Worm (Caenorhabditis elegans) whole organism, L3 larva: ENCODE results near the gene nhr-212.

ENCODE experiments used
- R02D3.7 ChIP-seq: fragments of 150-350 bp; optimal IDR thresholded peaks from 2 replicates; lab custom pipeline; 2014; ENCODE audit warnings: missing biosample characterization, missing genetic modification characterization
- ZK546.5 ChIP-seq: sonication (generic microtip); optimal IDR thresholded peaks from 2 replicates; lab custom pipeline; 2017; ENCODE audit warnings: missing biosample characterization, missing genetic modification characterization
- aly-2 ChIP-seq: fragments of 150-350 bp; optimal IDR thresholded peaks from 2 replicates; lab custom pipeline; 2014; ENCODE audit warnings: missing biosample characterization, missing genetic modification characterization
- ceh-16 ChIP-seq: sonication (generic microtip); optimal IDR thresholded peaks from 2 replicates; lab custom pipeline; 2017; ENCODE audit warnings: missing biosample characterization, missing genetic modification characterization
- ceh-28 ChIP-seq: fragments of 150-350 bp; optimal IDR thresholded peaks from 2 replicates; lab custom pipeline; 2014; ENCODE audit warnings: missing biosample characterization, missing genetic modification reagents, missing genetic modification characterization
- ceh-82 ChIP-seq: fragments of 150-350 bp; optimal IDR thresholded peaks from 2 replicates; lab custom pipeline; 2014; ENCODE audit warnings: missing biosample characterization, missing genetic modification characterization
- ceh-9 ChIP-seq: sonication (generic microtip); optimal IDR thresholded peaks from 2 replicates; lab custom pipeline; 2018; ENCODE audit warnings: missing biosample characterization, missing genetic modification characterization
- daf-12 ChIP-seq: fragments of 150-350 bp; optimal IDR thresholded peaks from 2 replicates; lab custom pipeline; 2014; ENCODE audit warnings: missing biosample characterization, missing genetic modification reagents, missing genetic modification characterization
- egl-27 ChIP-seq: sonication (generic microtip); optimal IDR thresholded peaks from 4 replicates; lab custom pipeline; 2017; ENCODE audit warnings: missing biosample characterization, missing genetic modification reagents, missing genetic modification characterization
- egl-5 ChIP-seq: fragments of 150-350 bp; optimal IDR thresholded peaks from 2 replicates; lab custom pipeline; 2017; ENCODE audit warnings: missing biosample characterization, missing genetic modification reagents, missing genetic modification characterization, inconsistent platforms
- elt-1 ChIP-seq: fragments of 150-350 bp; optimal IDR thresholded peaks from 2 replicates; lab custom pipeline; 2014; ENCODE audit warnings: missing biosample characterization, missing genetic modification characterization
- elt-2 ChIP-seq: sonication (generic microtip); optimal IDR thresholded peaks from 2 replicates; lab custom pipeline; 2016; ENCODE audit warnings: missing genetic modification reagents, mild to moderate bottlenecking, missing genetic modification characterization, missing compliant biosample characterization
- elt-3 ChIP-seq, 3 experiments: fragments of 150-350 bp in 1 of 3; sonication (generic microtip) in 2 of 3; optimal IDR thresholded peaks; 2 replicates in 2 of 3; 4 replicates in 1 of 3; lab custom pipeline; 2014 to 2017; ENCODE audit warnings: missing biosample characterization in 3 of 3, missing genetic modification characterization in 3 of 3
- eor-1 ChIP-seq, 2 experiments: fragments of 150-350 bp; optimal IDR thresholded peaks; 2 replicates each; lab custom pipeline; 2014 to 2018; ENCODE audit warnings: missing biosample characterization in 2 of 2, missing genetic modification characterization in 2 of 2
- fkh-10 ChIP-seq: sonication (generic microtip); optimal IDR thresholded peaks from 2 replicates; lab custom pipeline; 2017; ENCODE audit warnings: missing biosample characterization, missing genetic modification reagents, missing genetic modification characterization
- fkh-2 ChIP-seq: fragments of 150-350 bp; optimal IDR thresholded peaks from 2 replicates; lab custom pipeline; 2014; ENCODE audit warnings: missing biosample characterization, missing genetic modification reagents, missing genetic modification characterization
- fos-1 ChIP-seq: fragments of 150-350 bp; optimal IDR thresholded peaks from 2 replicates; lab custom pipeline; 2014; ENCODE audit warnings: missing biosample characterization, missing genetic modification characterization
- hmg-11 ChIP-seq: sonication (generic microtip); optimal IDR thresholded peaks from 2 replicates; lab custom pipeline; 2016; ENCODE audit warnings: missing genetic modification characterization, missing compliant biosample characterization
- jun-1 ChIP-seq: fragments of 150-350 bp; optimal IDR thresholded peaks from 2 replicates; lab custom pipeline; 2014; ENCODE audit warnings: missing biosample characterization, missing genetic modification reagents, missing genetic modification characterization
- lin-39 ChIP-seq: fragments of 150-350 bp; optimal IDR thresholded peaks from 2 replicates; lab custom pipeline; 2018; ENCODE audit warnings: missing biosample characterization, missing genetic modification reagents, missing genetic modification characterization
- lsy-12 ChIP-seq: sonication (generic microtip); optimal IDR thresholded peaks from 2 replicates; lab custom pipeline; 2016; ENCODE audit warnings: mild to moderate bottlenecking, missing genetic modification characterization, missing compliant biosample characterization
- mdl-1 ChIP-seq: fragments of 150-350 bp; optimal IDR thresholded peaks from 2 replicates; lab custom pipeline; 2014; ENCODE audit warnings: missing biosample characterization, missing genetic modification characterization
- mml-1 ChIP-seq: fragments of 150-350 bp; sonication (generic microtip); optimal IDR thresholded peaks from 3 replicates; lab custom pipeline; 2014; ENCODE audit warnings: missing biosample characterization, missing genetic modification characterization
- nhr-11 ChIP-seq: fragments of 150-350 bp; optimal IDR thresholded peaks from 2 replicates; lab custom pipeline; 2014; ENCODE audit warnings: missing biosample characterization, missing genetic modification characterization
- nhr-12 ChIP-seq: fragments of 150-350 bp; optimal IDR thresholded peaks from 2 replicates; lab custom pipeline; 2014; ENCODE audit warnings: missing biosample characterization, missing genetic modification characterization
- nhr-23 ChIP-seq: fragments of 150-350 bp; optimal IDR thresholded peaks from 2 replicates; lab custom pipeline; 2014; ENCODE audit warnings: missing biosample characterization, missing genetic modification reagents, missing genetic modification characterization
- nhr-237 ChIP-seq: fragments of 150-350 bp; optimal IDR thresholded peaks from 2 replicates; lab custom pipeline; 2014; ENCODE audit warnings: missing biosample characterization, missing genetic modification characterization
- nhr-25 ChIP-seq: sonication (generic microtip); optimal IDR thresholded peaks from 2 replicates; lab custom pipeline; 2017; ENCODE audit warnings: missing biosample characterization, missing genetic modification characterization
- nhr-43 ChIP-seq: sonication (generic microtip); optimal IDR thresholded peaks from 2 replicates; lab custom pipeline; 2016; ENCODE audit warnings: mild to moderate bottlenecking, missing genetic modification characterization, missing compliant biosample characterization; ENCODE audit not compliant: poor library complexity, severe bottlenecking
- nhr-76 ChIP-seq: fragments of 150-350 bp; sonication (generic microtip); optimal IDR thresholded peaks from 5 replicates; lab custom pipeline; 2014; ENCODE audit warnings: missing biosample characterization, missing genetic modification characterization
- nhr-77 ChIP-seq: fragments of 150-350 bp; optimal IDR thresholded peaks from 2 replicates; lab custom pipeline; 2014; ENCODE audit warnings: missing biosample characterization, missing genetic modification characterization
- pqm-1 ChIP-seq: fragments of 150-350 bp; optimal IDR thresholded peaks from 2 replicates; lab custom pipeline; 2017; ENCODE audit warnings: missing biosample characterization, missing genetic modification characterization, inconsistent platforms
- sea-2 ChIP-seq: fragments of 150-350 bp; sonication (generic microtip); optimal IDR thresholded peaks from 4 replicates; lab custom pipeline; 2014; ENCODE audit warnings: missing biosample characterization, missing genetic modification reagents, missing genetic modification characterization
- skn-1 ChIP-seq: fragments of 150-350 bp; optimal IDR thresholded peaks from 2 replicates; lab custom pipeline; 2014; ENCODE audit warnings: missing biosample characterization, missing genetic modification characterization
- snpc-4 ChIP-seq: fragments of 150-350 bp; optimal IDR thresholded peaks from 2 replicates; lab custom pipeline; 2014; ENCODE audit warnings: missing biosample characterization, missing genetic modification characterization
- tbx-2 ChIP-seq: sonication (generic microtip); optimal IDR thresholded peaks from 2 replicates; lab custom pipeline; 2016; ENCODE audit warnings: mild to moderate bottlenecking, missing genetic modification characterization, missing compliant biosample characterization
- unc-39 ChIP-seq: sonication (generic microtip); optimal IDR thresholded peaks from 4 replicates; lab custom pipeline; 2017; ENCODE audit warnings: missing biosample characterization, missing genetic modification characterization
- unc-62 ChIP-seq: fragments of 150-350 bp; sonication (generic microtip); optimal IDR thresholded peaks from 4 replicates; lab custom pipeline; 2014; ENCODE audit warnings: missing biosample characterization, missing genetic modification reagents, missing genetic modification characterization
- zag-1 ChIP-seq: fragments of 150-350 bp; optimal IDR thresholded peaks from 2 replicates; lab custom pipeline; 2014; ENCODE audit warnings: missing biosample characterization, missing genetic modification characterization
- ztf-11 ChIP-seq: fragments of 150-350 bp; optimal IDR thresholded peaks from 2 replicates; lab custom pipeline; 2014; ENCODE audit warnings: missing biosample characterization, missing genetic modification characterization
- ztf-4 ChIP-seq: fragments of 150-350 bp; optimal IDR thresholded peaks from 2 replicates; lab custom pipeline; 2014; ENCODE audit warnings: missing biosample characterization, missing genetic modification characterization

nhr-212 gene

ce11 chrV:497399-497798, 12.7 kb downstream of the nhr-212 start, which contains the start of gene T01G6.1:
Gene T01G6.1 (plus strand): TSS chrV:497699.
- TF ChIP-seq ztf-11 (tag; lab: Kevin White, UChicago) = no peak
- no peak for TF ChIP-seq skn-1
- no peak for TF ChIP-seq nhr-12 (tag; lab: Kevin White, UChicago)
- no peak for TF ChIP-seq elt-1
- TF ChIP-seq jun-1 (tag; lab: Kevin White, UChicago) = no peak
- no peak for TF ChIP-seq nhr-77 (tag; lab: Kevin White, UChicago)
- TF ChIP-seq fkh-2 (tag; lab: Kevin White, UChicago) = no peak
- no peak for TF ChIP-seq aly-2 (tag; lab: Kevin White, UChicago)
- no peak for TF ChIP-seq elt-3 (tag; optimal IDR thresholded peaks at IDR 0.05; lab: Kevin White, UChicago)
- TF ChIP-seq R02D3.7 = no peak
- no peak for TF ChIP-seq ceh-82 (tag; lab: Kevin White, UChicago)
- no peak for TF ChIP-seq unc-62 (GFP tag; lab: Kevin White, UChicago)
- TF ChIP-seq elt-2 (tag; lab: Kevin White, UChicago) = no peak
- TF ChIP-seq fos-1 (tag; lab: Kevin White, UChicago) = no peak
- no peak for TF ChIP-seq sea-2
- TF ChIP-seq, all 47 proteins: peak for 0

ce11 chrV:500535-500934, 15.9 kb downstream of the nhr-212 start:
- TF ChIP-seq ceh-28 (tag; lab: Kevin White, UChicago) (no peak), elt-3 (tag; optimal IDR thresholded peaks at IDR 0.05; lab: Kevin White, UChicago) (no peak), fkh-10 (GFP tag; lab: Kevin White, UChicago) (no peak), nhr-12 (tag; lab: Kevin White, UChicago) (no peak), nhr-77 (tag; lab: Kevin White, UChicago) (no peak), nhr-237 (tag; lab: Kevin White, UChicago) (no peak), mml-1 (tag; lab: Kevin White, UChicago) (no peak), nhr-76 (tag; lab: Kevin White, UChicago) (no peak), tbx-2 (tag; lab: Kevin White, UChicago) (no peak), ceh-16 (tag; lab: Kevin White, UChicago) (no peak)

ce11 chrV:501230-501629, 16.6 kb downstream of the nhr-212 start, which contains the start of gene str-256:
Gene str-256 (minus strand): TSS chrV:501330.
- TF ChIP-seq ceh-9 (tag; lab: Kevin White, UChicago) (no peak), nhr-11 (tag; lab: Kevin White, UChicago) (no peak), skn-1 (no peak), nhr-12 (tag; lab: Kevin White, UChicago) (no peak), elt-3 (tag; optimal IDR thresholded peaks at IDR 0.05; lab: Kevin White, UChicago) (no peak), sea-2 (no peak), fkh-10 (GFP tag; lab: Kevin White, UChicago) (no peak), nhr-25 (tag; lab: Kevin White, UChicago) (no peak), snpc-4 (tag; lab: Kevin White, UChicago) (no peak), lsy-12 (tag; lab: Kevin White, UChicago) (no peak), daf-12 (tag; lab: Kevin White, UChicago) (no peak), egl-27 (tag; lab: Kevin White, UChicago) (no peak), ztf-11 (tag; lab: Kevin White, UChicago) (no peak), elt-2 (tag; lab: Kevin White, UChicago) (no peak), hmg-11 (tag; lab: Kevin White, UChicago) (no peak), ztf-4 (tag; lab: Kevin White, UChicago) (no peak), nhr-43 (tag; lab: Kevin White, UChicago) (no peak)

ce11 chrV:502803-503273, 18.2 kb downstream of the nhr-212 start, which contains the start of gene T01G6.10:
Gene T01G6.10 (minus strand): TSS chrV:503223.
- TF ChIP-seq R02D3.7 (no peak), zag-1 (tag; lab: Kevin White, UChicago) (no peak), elt-3 (tag; optimal IDR thresholded peaks at IDR 0.05; lab: Kevin White, UChicago) (no peak), fkh-2 (tag; lab: Kevin White, UChicago) (no peak), nhr-77 (tag; lab: Kevin White, UChicago) (no peak), ZK546.5 (tag; lab: Kevin White, UChicago) (no peak), lin-39 (tag; lab: Kevin White, UChicago) (no peak), fos-1 (tag; lab: Kevin White, UChicago) (no peak), nhr-23 (tag; lab: Kevin White, UChicago) (no peak), nhr-25 (tag; lab: Kevin White, UChicago) (no peak), unc-39 (tag; lab: Kevin White, UChicago) (no peak), unc-62 (GFP tag; lab: Kevin White, UChicago) (no peak), eor-1 (tag; optimal IDR thresholded peaks at IDR 0.05; lab: Kevin White, UChicago) (no peak), nhr-43 (tag; lab: Kevin White, UChicago) (no peak), ceh-9 (tag; lab: Kevin White, UChicago) (no peak), nhr-12 (tag; lab: Kevin White, UChicago) (no peak), egl-5 (tag; lab: Kevin White, UChicago) (no peak), mdl-1 (tag; lab: Kevin White, UChicago) (no peak), pqm-1 (tag; lab: Kevin White, UChicago) (no peak)
